Fruit fly (Drosophila melanogaster) whole organism, wandering third instar larva: ENCODE data around the gene pigeon.
A peak's percentile ranks its signal among the peaks of the same experiment; 100 is the strongest.

Experiments
- Abd-B ChIP-seq: fragments of >200 bp; optimal IDR thresholded peaks from 2 replicates; lab custom pipeline; 2017; ENCODE audit warnings: missing biosample characterization, missing genetic modification characterization
- CG32264 ChIP-seq: fragments of 200-800 bp; sonication (Bioruptor generic); optimal IDR thresholded peaks from 2 replicates; lab custom pipeline; 2016; ENCODE audit warnings: missing biosample characterization, missing genetic modification characterization
- CG9705 ChIP-seq: fragments of 200-800 bp; sonication (Bioruptor generic); optimal IDR thresholded peaks from 2 replicates; lab custom pipeline; 2018; ENCODE audit warnings: missing biosample characterization, mild to moderate bottlenecking, missing genetic modification characterization
- CrebA ChIP-seq: fragments of 200-800 bp; sonication (Bioruptor generic); optimal IDR thresholded peaks from 2 replicates; lab custom pipeline; 2016; ENCODE audit warnings: missing biosample characterization, mild to moderate bottlenecking, missing genetic modification characterization, borderline replicate concordance
- Dfd ChIP-seq: fragments of >200 bp; optimal IDR thresholded peaks from 2 replicates; lab custom pipeline; 2017; ENCODE audit warnings: missing biosample characterization, missing genetic modification characterization
- Dif ChIP-seq: fragments of 200-275, 200-300 bp; sonication (Bioruptor generic); optimal IDR thresholded peaks from 2 replicates; lab custom pipeline; 2018; ENCODE audit warnings: missing biosample characterization, missing genetic modification characterization; ENCODE audit not compliant: partially characterized antibody
- GATAd ChIP-seq: sonication (Bioruptor generic); optimal IDR thresholded peaks from 2 replicates; lab custom pipeline; 2016; ENCODE audit warnings: missing biosample characterization, missing genetic modification characterization
- HLH106 ChIP-seq: fragments of 200-800 bp; optimal IDR thresholded peaks from 3 replicates; lab custom pipeline; 2019; ENCODE audit warnings: missing biosample characterization, mild to moderate bottlenecking, missing genetic modification characterization, moderate library complexity
- Hnf4 ChIP-seq: fragments of 200-800 bp; sonication (Bioruptor generic); optimal IDR thresholded peaks from 2 replicates; lab custom pipeline; 2016; ENCODE audit warnings: missing biosample characterization, mild to moderate bottlenecking, missing genetic modification characterization
- Hr78 ChIP-seq: fragments of >200 bp; optimal IDR thresholded peaks from 2 replicates; lab custom pipeline; 2017; ENCODE audit warnings: missing biosample characterization, missing genetic modification characterization
- Jra ChIP-seq: sonication (Bioruptor generic); optimal IDR thresholded peaks from 2 replicates; lab custom pipeline; 2016; ENCODE audit warnings: missing biosample characterization, missing genetic modification characterization
- Mio ChIP-seq: sonication (Bioruptor generic); optimal IDR thresholded peaks from 2 replicates; lab custom pipeline; 2016; ENCODE audit warnings: missing biosample characterization, missing genetic modification characterization
- Myc ChIP-seq: fragments of >200 bp; optimal IDR thresholded peaks from 2 replicates; lab custom pipeline; 2017
- OdsH ChIP-seq: fragments of 200-800 bp; sonication (Bioruptor generic); optimal IDR thresholded peaks from 2 replicates; lab custom pipeline; 2016; ENCODE audit warnings: missing biosample characterization, mild to moderate bottlenecking, missing genetic modification characterization
- Rel ChIP-seq, 2 experiments: fragments of 200-800 bp; sonication (Bioruptor generic) in 1 of 2; optimal IDR thresholded peaks; 2 replicates in 1 of 2; 3 replicates in 1 of 2; lab custom pipeline; 2016 to 2019; ENCODE audit warnings: mild to moderate bottlenecking in 2 of 2, missing biosample characterization in 2 of 2, missing genetic modification characterization in 2 of 2, moderate library complexity in 1 of 2
- Sp1 ChIP-seq: fragments of 200-800 bp; sonication (Bioruptor generic); optimal IDR thresholded peaks from 3 replicates; lab custom pipeline; 2019; ENCODE audit warnings: missing biosample characterization, mild to moderate bottlenecking, missing genetic modification characterization, moderate library complexity
- Vsx2 ChIP-seq: fragments of 200-300, 225-300 bp; sonication (Bioruptor generic); optimal IDR thresholded peaks from 2 replicates; lab custom pipeline; 2018; ENCODE audit warnings: missing biosample characterization, missing genetic modification characterization; ENCODE audit not compliant: partially characterized antibody
- br ChIP-seq: fragments of 200-800 bp; sonication (Bioruptor generic); optimal IDR thresholded peaks from 2 replicates; lab custom pipeline; 2016; ENCODE audit warnings: missing biosample characterization, missing genetic modification characterization
- brk ChIP-seq: fragments of 200-800 bp; sonication (Bioruptor generic); optimal IDR thresholded peaks from 2 replicates; lab custom pipeline; 2016; ENCODE audit warnings: missing biosample characterization, mild to moderate bottlenecking, missing genetic modification characterization
- dl ChIP-seq, 2 experiments: fragments of 175-275, 200-275 bp in 1 of 2; fragments of 200-275 bp in 1 of 2; sonication (Bioruptor generic); optimal IDR thresholded peaks; lab custom pipeline; 2018; ENCODE audit warnings: mild to moderate bottlenecking in 2 of 2, missing biosample characterization in 2 of 2, missing genetic modification characterization in 2 of 2, moderate library complexity in 2 of 2; ENCODE audit not compliant: partially characterized antibody in 2 of 2, insufficient read depth in 1 of 2
- dmrt93B ChIP-seq: fragments of 200-800 bp; sonication (Bioruptor generic); optimal IDR thresholded peaks from 2 replicates; lab custom pipeline; 2018; ENCODE audit warnings: missing biosample characterization, mild to moderate bottlenecking, missing genetic modification characterization
- ey ChIP-seq: fragments of 200-800 bp; sonication (Bioruptor generic); optimal IDR thresholded peaks from 2 replicates; lab custom pipeline; 2016; ENCODE audit warnings: missing biosample characterization, missing genetic modification characterization
- foxo ChIP-seq, 2 experiments: fragments of 200-800 bp; sonication (Bioruptor generic); optimal IDR thresholded peaks; 2 replicates in 1 of 2; 3 replicates in 1 of 2; lab custom pipeline; 2016 to 2017; ENCODE audit warnings: missing biosample characterization in 2 of 2, missing genetic modification characterization in 2 of 2
- fru ChIP-seq: fragments of 200-800 bp; sonication (Bioruptor generic); optimal IDR thresholded peaks from 3 replicates; lab custom pipeline; 2016; ENCODE audit warnings: missing biosample characterization, mild to moderate bottlenecking, missing genetic modification characterization
- h ChIP-seq: fragments of 200-800 bp; sonication (Bioruptor generic); optimal IDR thresholded peaks from 3 replicates; lab custom pipeline; 2016; ENCODE audit warnings: missing biosample characterization, mild to moderate bottlenecking, missing genetic modification characterization
- jim ChIP-seq: fragments of 175-275, 200-325 bp; sonication (Bioruptor generic); optimal IDR thresholded peaks from 2 replicates; lab custom pipeline; 2016; ENCODE audit warnings: missing biosample characterization, mild to moderate bottlenecking, missing genetic modification characterization
- lola ChIP-seq: fragments of >200 bp; optimal IDR thresholded peaks from 2 replicates; lab custom pipeline; 2017; ENCODE audit warnings: missing biosample characterization, missing genetic modification characterization
- pan ChIP-seq: fragments of >200 bp; optimal IDR thresholded peaks from 2 replicates; lab custom pipeline; 2017
- psq ChIP-seq: fragments of 200-800 bp; sonication (Bioruptor generic); optimal IDR thresholded peaks from 3 replicates; lab custom pipeline; 2017; ENCODE audit warnings: missing biosample characterization, mild to moderate bottlenecking, missing genetic modification characterization, moderate library complexity
- rgr ChIP-seq: fragments of 200-800 bp; sonication (Bioruptor generic); optimal IDR thresholded peaks from 3 replicates; lab custom pipeline; 2016; ENCODE audit warnings: missing biosample characterization, mild to moderate bottlenecking, missing genetic modification characterization
- sage ChIP-seq: fragments of 200-800 bp; sonication (Bioruptor generic); optimal IDR thresholded peaks from 2 replicates; lab custom pipeline; 2016; ENCODE audit warnings: missing biosample characterization, mild to moderate bottlenecking, missing genetic modification characterization
- tai ChIP-seq: sonication (Bioruptor generic); optimal IDR thresholded peaks from 2 replicates; lab custom pipeline; 2016; ENCODE audit warnings: missing biosample characterization, missing genetic modification characterization
- usp ChIP-seq: fragments of >200 bp; optimal IDR thresholded peaks from 2 replicates; lab custom pipeline; 2017; ENCODE audit warnings: missing biosample characterization, missing genetic modification characterization
- woc ChIP-seq: sonication (Bioruptor generic); optimal IDR thresholded peaks from 2 replicates; lab custom pipeline; 2016; ENCODE audit warnings: missing biosample characterization, mild to moderate bottlenecking, missing genetic modification characterization

Gene pigeon

dm6 chr2L:19142176-19142870 is 43.5 kb upstream of the pigeon start:
- TF ChIP-seq tai (GFP tag; lab: Kevin White, UChicago): no peak
- TF ChIP-seq dmrt93B (GFP tag; lab: Kevin White, UChicago): no peak
- peak; percentile 44 for TF ChIP-seq psq
- TF ChIP-seq h (GFP tag; lab: Kevin White, UChicago): peak; percentile 47
- peak; percentile 61 for TF ChIP-seq fru (GFP tag; lab: Kevin White, UChicago)
- no peak for TF ChIP-seq GATAd (GFP tag; lab: Kevin White, UChicago)
- TF ChIP-seq br: peak; percentile 34
- no peak for TF ChIP-seq Rel (GFP tag; optimal IDR thresholded peaks at IDR 0.05; lab: Kevin White, UChicago)
- peak; percentile 37 for TF ChIP-seq Rel (tag; optimal IDR thresholded peaks at IDR 0.05; lab: Kevin White, UChicago)
- TF ChIP-seq foxo (GFP tag; optimal IDR thresholded peaks at IDR 0.05; lab: Kevin White, UChicago): peak in 1 of 2 experiments; percentile 48
- TF ChIP-seq Sp1 (GFP tag; lab: Kevin White, UChicago): peak; percentile 45
- peak; percentile 32 for TF ChIP-seq HLH106 (tag; lab: Kevin White, UChicago)
- peak; percentile 58 for TF ChIP-seq rgr (GFP tag; lab: Kevin White, UChicago)
- peak; percentile 62 for TF ChIP-seq OdsH (GFP tag; lab: Kevin White, UChicago)
- no peak for TF ChIP-seq dl (GFP tag; optimal IDR thresholded peaks at IDR 0.05; lab: Kevin White, UChicago; ENCODE audit: insufficient read depth in 1 of 2, partially characterized antibody in 2 of 2)
- peak; percentile 56 for TF ChIP-seq ey (GFP tag; lab: Kevin White, UChicago)
- peak; percentile 46 for TF ChIP-seq sage (GFP tag; lab: Kevin White, UChicago)
- peak; percentile 38 for TF ChIP-seq Hnf4 (GFP tag; lab: Kevin White, UChicago)

DNA sequence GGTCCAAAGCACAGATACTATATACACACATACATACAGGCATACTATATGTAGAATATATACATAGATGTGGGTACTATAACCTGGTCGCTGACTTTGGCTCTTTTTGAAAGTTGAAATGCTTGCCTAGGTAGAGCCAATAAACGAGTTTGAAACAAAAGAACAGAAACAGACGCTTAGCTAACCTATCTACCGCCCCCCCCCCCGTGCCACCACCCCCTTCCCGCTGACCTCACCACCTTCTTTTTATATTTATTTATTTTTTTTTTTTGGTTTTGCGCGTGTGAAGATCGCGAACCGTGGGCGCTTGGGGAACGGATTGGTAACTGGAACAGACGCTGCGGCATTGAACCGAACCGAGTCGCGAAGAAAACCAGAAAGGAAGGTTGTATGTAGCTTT is 41.7 kb upstream of the pigeon start:
- TF ChIP-seq pan (lab: Kevin White, UChicago) (peak; percentile 6), psq (peak; percentile 64), jim (GFP tag; lab: Kevin White, UChicago) (no peak)
- TF ChIP-seq, all 38 proteins: peak for 2

DNA sequence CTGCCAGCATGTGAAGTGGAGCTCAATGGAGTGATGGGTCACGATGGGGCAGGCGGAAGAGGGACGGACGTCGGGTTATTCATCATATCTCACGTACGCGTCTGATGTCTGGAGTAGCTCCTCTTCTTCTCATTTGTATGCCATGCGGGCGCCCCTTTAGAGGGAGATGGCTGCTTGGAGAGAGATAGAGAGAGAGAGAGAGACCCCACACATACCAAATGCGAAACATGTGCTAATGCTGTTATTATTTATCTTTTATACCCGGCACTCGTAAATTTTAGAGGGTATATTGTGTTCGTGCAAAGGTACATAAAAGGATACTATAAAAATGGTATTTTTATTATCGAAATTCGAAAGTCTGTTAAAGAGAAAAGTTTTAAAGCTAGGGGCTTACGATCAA is 39.8 kb upstream of the pigeon start:
- peak; percentile 13 for TF ChIP-seq psq
- no peak for TF ChIP-seq tai (GFP tag; lab: Kevin White, UChicago)
- no peak for TF ChIP-seq foxo (GFP tag; optimal IDR thresholded peaks at IDR 0.05; lab: Kevin White, UChicago)
- no peak for TF ChIP-seq HLH106 (tag; lab: Kevin White, UChicago)
- TF ChIP-seq fru (GFP tag; lab: Kevin White, UChicago): peak; percentile 21
- TF ChIP-seq br: no peak
- TF ChIP-seq woc (GFP tag; lab: Kevin White, UChicago): peak; percentile 33
- TF ChIP-seq h (GFP tag; lab: Kevin White, UChicago): peak; percentile 22

DNA sequence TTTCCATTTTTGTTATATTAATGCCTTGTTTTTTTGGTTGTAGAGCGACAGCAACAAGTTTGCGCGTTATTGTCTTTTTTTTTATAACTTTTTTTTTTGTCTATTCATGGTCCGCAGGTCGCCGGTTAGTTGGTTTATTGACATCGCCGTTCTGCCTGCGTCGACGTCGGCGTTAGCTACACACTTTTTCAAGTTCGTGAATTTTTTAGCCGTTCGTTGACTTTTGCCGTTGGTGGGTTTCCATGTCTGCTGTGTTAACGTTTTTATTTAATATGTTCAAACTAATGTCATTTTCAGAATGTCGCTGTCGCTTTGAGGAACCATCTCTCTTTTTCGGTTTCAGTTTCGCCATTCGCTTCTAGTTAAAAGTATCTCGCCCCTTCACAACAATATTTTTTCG is 39.2 kb upstream of the pigeon start:
- no peak for TF ChIP-seq CG32264
- TF ChIP-seq Rel (GFP tag; optimal IDR thresholded peaks at IDR 0.05; lab: Kevin White, UChicago): no peak
- no peak for TF ChIP-seq Rel (tag; optimal IDR thresholded peaks at IDR 0.05; lab: Kevin White, UChicago)
- no peak for TF ChIP-seq usp (GFP tag; lab: Kevin White, UChicago)
- no peak for TF ChIP-seq GATAd (GFP tag; lab: Kevin White, UChicago)
- TF ChIP-seq CrebA (GFP tag; lab: Kevin White, UChicago): no peak
- TF ChIP-seq woc (GFP tag; lab: Kevin White, UChicago): no peak
- no peak for TF ChIP-seq Dif (GFP tag; lab: Kevin White, UChicago)
- TF ChIP-seq OdsH (GFP tag; lab: Kevin White, UChicago): no peak
- no peak for TF ChIP-seq rgr (GFP tag; lab: Kevin White, UChicago)
- no peak for TF ChIP-seq brk (GFP tag; lab: Kevin White, UChicago)
- TF ChIP-seq dl (GFP tag; optimal IDR thresholded peaks at IDR 0.05; lab: Kevin White, UChicago; ENCODE audit: insufficient read depth in 1 of 2, partially characterized antibody in 2 of 2): no peak
- TF ChIP-seq br: no peak
- TF ChIP-seq jim (GFP tag; lab: Kevin White, UChicago): no peak
- no peak for TF ChIP-seq h (GFP tag; lab: Kevin White, UChicago)
- TF ChIP-seq psq: no peak

dm6 chr2L:19154893-19155389 is 30.9 kb upstream of the pigeon start:
- TF ChIP-seq fru (GFP tag; lab: Kevin White, UChicago) (no peak), Vsx2 (GFP tag; lab: Kevin White, UChicago) (no peak), br (no peak), Mio (GFP tag; lab: Kevin White, UChicago) (no peak), Sp1 (GFP tag; lab: Kevin White, UChicago) (no peak), Hr78 (GFP tag; lab: Kevin White, UChicago) (no peak), CG32264 (no peak), lola (GFP tag; lab: Kevin White, UChicago) (no peak), Myc (no peak), ey (GFP tag; lab: Kevin White, UChicago) (no peak), CG9705 (GFP tag; lab: Kevin White, UChicago) (no peak), h (GFP tag; lab: Kevin White, UChicago) (peak; percentile 43), woc (GFP tag; lab: Kevin White, UChicago) (peak; percentile 40), dmrt93B (GFP tag; lab: Kevin White, UChicago) (no peak), pan (lab: Kevin White, UChicago) (no peak), Abd-B (GFP tag; lab: Kevin White, UChicago) (no peak), jim (GFP tag; lab: Kevin White, UChicago) (peak; percentile 6), foxo (GFP tag; optimal IDR thresholded peaks at IDR 0.05; lab: Kevin White, UChicago) (no peak), tai (GFP tag; lab: Kevin White, UChicago) (no peak), Dif (GFP tag; lab: Kevin White, UChicago) (no peak), GATAd (GFP tag; lab: Kevin White, UChicago) (no peak), Jra (GFP tag; lab: Kevin White, UChicago) (no peak), HLH106 (tag; lab: Kevin White, UChicago) (no peak), CrebA (GFP tag; lab: Kevin White, UChicago) (no peak), Dfd (GFP tag; lab: Kevin White, UChicago) (no peak), brk (GFP tag; lab: Kevin White, UChicago) (no peak), usp (GFP tag; lab: Kevin White, UChicago) (no peak), OdsH (GFP tag; lab: Kevin White, UChicago) (no peak)
